Worm (Caenorhabditis elegans) whole organism, early embryonic: ENCODE data around the gene prx-12.

ENCODE experiments used
- B0310.2 ChIP-seq: sonication (generic microtip); optimal IDR thresholded peaks from 2 replicates; lab custom pipeline; 2016; ENCODE audit warnings: mild to moderate bottlenecking, missing genetic modification characterization, missing compliant biosample characterization
- F13C5.2 ChIP-seq: sonication (generic microtip); optimal IDR thresholded peaks from 2 replicates; lab custom pipeline; 2017; ENCODE audit warnings: mild to moderate bottlenecking, missing genetic modification characterization, inconsistent platforms, missing compliant biosample characterization
- aly-1 ChIP-seq: sonication (generic microtip); optimal IDR thresholded peaks from 2 replicates; lab custom pipeline; 2016; ENCODE audit warnings: missing genetic modification characterization, missing compliant biosample characterization
- ama-1 ChIP-seq: fragments of 150-350 bp; optimal IDR thresholded peaks from 2 replicates; lab custom pipeline; 2014
- ceh-36 ChIP-seq: sonication (generic microtip); optimal IDR thresholded peaks from 2 replicates; lab custom pipeline; 2016; ENCODE audit warnings: missing genetic modification characterization, inconsistent platforms, missing compliant biosample characterization
- ets-7 ChIP-seq: sonication (generic microtip); optimal IDR thresholded peaks from 2 replicates; lab custom pipeline; 2016; ENCODE audit warnings: missing genotype, missing genetic modification characterization, missing compliant biosample characterization
- flt-1 ChIP-seq: fragments of 200-800 bp; sonication (Bioruptor generic); IDR thresholded peaks from 2 replicates; pipeline ENCODE4 v1.3.6; 2022; ENCODE audit warnings: missing genetic modification characterization, missing compliant biosample characterization
- scrt-1 ChIP-seq: fragments of 200-800 bp; sonication (Bioruptor generic); IDR thresholded peaks from 2 replicates; pipeline ENCODE4 v1.3.6; 2022; ENCODE audit warnings: missing genetic modification characterization, missing compliant biosample characterization
- sea-1 ChIP-seq: fragments of 200-800 bp; sonication (Bioruptor generic); conservative IDR thresholded peaks from 2 replicates; pipeline ENCODE4 v1.3.6; 2022; ENCODE audit warnings: missing genetic modification characterization, missing compliant biosample characterization
- tra-4 ChIP-seq: sonication (generic microtip); optimal IDR thresholded peaks from 2 replicates; lab custom pipeline; 2017; ENCODE audit warnings: missing genetic modification characterization, missing compliant biosample characterization

- no peak for TF ChIP-seq tra-4 (tag; lab: Kevin White, UChicago)
- no peak for TF ChIP-seq B0310.2
- TF ChIP-seq ets-7 (tag; lab: Kevin White, UChicago) = no peak
- TF ChIP-seq flt-1 (GFP tag; lab: Robert Waterston, UW) = no peak
- no peak for TF ChIP-seq aly-1 (tag; lab: Kevin White, UChicago)
- TF ChIP-seq ceh-36 (tag; lab: Kevin White, UChicago) = no peak
- no peak for TF ChIP-seq ama-1 (lab: Kevin White, UChicago)
- no peak for TF ChIP-seq scrt-1 (GFP tag; lab: Robert Waterston, UW)
- TF ChIP-seq sea-1 (GFP tag; lab: Robert Waterston, UW) = no peak
- TF ChIP-seq F13C5.2 (tag; lab: Kevin White, UChicago) = no peak
Observed at ce11 chrX:11355856-11356255, 37.2 kb upstream of the prx-12 start.
